Worm (Caenorhabditis elegans): ENCODE data around the gene arrd-2.

DNA sequence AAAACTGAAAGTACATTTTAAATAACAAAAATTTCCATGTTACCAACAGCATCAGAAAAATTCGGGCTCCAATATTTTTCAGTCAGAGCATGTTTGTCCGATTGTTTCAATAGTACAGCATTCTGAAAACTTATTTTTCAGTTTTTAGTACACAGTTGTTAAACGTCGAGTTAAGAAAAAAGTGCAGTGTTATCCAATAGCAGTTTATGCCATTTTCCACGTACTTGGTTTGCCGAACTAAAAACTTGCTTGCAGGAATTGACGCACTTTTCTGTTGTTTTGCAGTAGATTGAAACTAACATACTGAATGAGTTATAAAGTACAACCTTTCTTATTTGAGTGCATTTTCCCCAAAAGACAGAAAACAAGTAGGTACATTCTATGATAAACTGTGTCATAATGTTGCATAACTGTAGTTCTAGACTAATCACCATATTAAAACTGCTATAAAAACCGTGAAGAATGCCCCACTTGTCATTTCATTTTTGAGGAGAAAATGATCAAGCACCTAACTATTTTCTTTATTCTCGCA is 9.1 kb upstream of the arrd-2 start, which contains the start of the genes Y51B9A.14 and Y51B9A.8:
- TF ChIP-seq lin-13 (tag; optimal IDR thresholded peaks at IDR 0.05), result no peak
- TF ChIP-seq nhr-76 (tag; optimal IDR thresholded peaks at IDR 0.05), result no peak
- no peak for TF ChIP-seq ztf-11 (tag; optimal IDR thresholded peaks at IDR 0.05)
- no peak for TF ChIP-seq nhr-28 (tag; optimal IDR thresholded peaks at IDR 0.05)
- TF ChIP-seq bed-3 (GFP tag; optimal IDR thresholded peaks at IDR 0.05), result no peak
- no peak for TF ChIP-seq drap-1 (GFP tag; optimal IDR thresholded peaks at IDR 0.05)
- TF ChIP-seq hlh-1 (tag; optimal IDR thresholded peaks at IDR 0.05), result no peak

Measured in whole organism, mixed stage, embryonic.